Fruit fly (Drosophila melanogaster) whole organism, adult: ENCODE measurements around the gene CG5021.

Source experiments
- CG11617 ChIP-seq: fragments of 200-800 bp; sonication (Bioruptor generic); optimal IDR thresholded peaks from 2 replicates; lab custom pipeline; 2017; ENCODE audit warnings: mild to moderate bottlenecking, missing biosample characterization, missing genetic modification reagents, missing genetic modification characterization
- CG12768 ChIP-seq: fragments of 200-800 bp; sonication (Bioruptor generic); optimal IDR thresholded peaks from 2 replicates; lab custom pipeline; 2017; ENCODE audit warnings: missing biosample characterization, missing genetic modification characterization, mild to moderate bottlenecking, moderate library complexity, missing genetic modification reagents
- CG14711 ChIP-seq: fragments of 200-800 bp; sonication (Bioruptor generic); optimal IDR thresholded peaks from 2 replicates; lab custom pipeline; 2018; ENCODE audit warnings: missing biosample characterization, mild to moderate bottlenecking, missing genetic modification characterization, moderate library complexity
- CG5204 ChIP-seq: fragments of 200-800 bp; sonication (Bioruptor generic); optimal IDR thresholded peaks from 2 replicates; lab custom pipeline; 2016; ENCODE audit warnings: missing biosample characterization, missing genetic modification characterization
- Clk ChIP-seq: fragments of 200-800 bp; sonication (Bioruptor generic); optimal IDR thresholded peaks from 2 replicates; lab custom pipeline; 2017; ENCODE audit warnings: missing biosample characterization, missing genetic modification characterization
- Crg-1 ChIP-seq: fragments of 200-800 bp; sonication (Bioruptor generic); optimal IDR thresholded peaks from 2 replicates; lab custom pipeline; 2016; ENCODE audit warnings: missing biosample characterization, missing genetic modification characterization
- cic ChIP-seq: fragments of 200-800 bp; sonication (Bioruptor generic); optimal IDR thresholded peaks from 2 replicates; lab custom pipeline; 2017; ENCODE audit warnings: missing biosample characterization, mild to moderate bottlenecking, missing genetic modification characterization, moderate library complexity
- kay ChIP-seq: fragments of 200-800 bp; sonication (Bioruptor generic); peaks from one replicate; lab custom pipeline; 2016; ENCODE audit warnings: missing biosample characterization, missing genetic modification characterization, borderline replicate concordance
- tj ChIP-seq: fragments of 200-800 bp; sonication (Bioruptor generic); optimal IDR thresholded peaks from 3 replicates; lab custom pipeline; 2017; ENCODE audit warnings: missing biosample characterization, mild to moderate bottlenecking, missing genetic modification characterization, moderate library complexity

- TF ChIP-seq CG5204 (GFP tag; lab: Kevin White, UChicago) (no peak), CG11617 (peak; percentile 55), tj (GFP tag; lab: Kevin White, UChicago) (peak; percentile 91), Clk (GFP tag; lab: Kevin White, UChicago) (no peak), CG14711 (no peak), kay (GFP tag; lab: Kevin White, UChicago) (no peak), Crg-1 (GFP tag; lab: Kevin White, UChicago) (no peak), CG12768 (peak; percentile 49), cic (GFP tag; lab: Kevin White, UChicago) (peak; percentile 42)
Observed at dm6 chr3L:8996899-8997685, 30.5 kb downstream of the CG5021 start.
